Fruit fly (Drosophila melanogaster): ENCODE measurements around the gene CG15601.
A peak's percentile ranks its signal among the peaks of the same experiment; 100 is the strongest.

dm6 chrX:15738890-15739550 lies 28.6 kb downstream of the CG15601 start, which contains the start of the genes CG11679 and CG8206:
- TF ChIP-seq zen (tag; optimal IDR thresholded peaks at IDR 0.05) (no peak), Rx (GFP tag; IDR thresholded peaks at IDR 0.05) (no peak), bbx (GFP tag; IDR thresholded peaks at IDR 0.05; ENCODE audit: partially characterized antibody) (peak; percentile 32; the same call in 1 of the 2 replicates), CG6854 (GFP tag; optimal IDR thresholded peaks at IDR 0.05) (no peak)

All from whole organism, embryonic.